Fruit fly (Drosophila melanogaster) whole organism, prepupa: ENCODE data around the gene skl.
A peak's percentile ranks its signal among the peaks of the same experiment; 100 is the strongest.
"Not testable (repeated sequence)": the region's sequence is repeated elsewhere in the genome, so short reads cannot be mapped to it uniquely, and the experiment has no call there.

ENCODE experiments used
- CG10631 ChIP-seq: fragments of 200-800 bp; sonication (Bioruptor generic); optimal IDR thresholded peaks from 2 replicates; lab custom pipeline; 2016; ENCODE audit warnings: missing biosample characterization, missing genetic modification characterization
- CG10669 ChIP-seq: fragments of 200-800 bp; sonication (Bioruptor generic); optimal IDR thresholded peaks from 3 replicates; lab custom pipeline; 2018; ENCODE audit warnings: missing biosample characterization, mild to moderate bottlenecking, missing genetic modification characterization, moderate library complexity
- CG11762 ChIP-seq: fragments of 200-800 bp; sonication (Bioruptor generic); optimal IDR thresholded peaks from 3 replicates; lab custom pipeline; 2016; ENCODE audit warnings: missing biosample characterization, missing genetic modification characterization; ENCODE audit not compliant: insufficient read depth
- CG3032 ChIP-seq: fragments of 200-800 bp; optimal IDR thresholded peaks from 2 replicates; lab custom pipeline; 2019; ENCODE audit warnings: missing biosample characterization, mild to moderate bottlenecking, missing genetic modification characterization, moderate library complexity
- CG31627 ChIP-seq: fragments of 200-800 bp; sonication (Bioruptor generic); optimal IDR thresholded peaks from 3 replicates; lab custom pipeline; 2016; ENCODE audit warnings: missing biosample characterization, missing genetic modification characterization
- CG32006 ChIP-seq: fragments of 200-800 bp; sonication (Bioruptor generic); optimal IDR thresholded peaks from 3 replicates; lab custom pipeline; 2017; ENCODE audit warnings: missing biosample characterization, mild to moderate bottlenecking, missing genetic modification characterization
- CG34406 ChIP-seq: fragments of 200-800 bp; sonication (Bioruptor generic); optimal IDR thresholded peaks from 3 replicates; lab custom pipeline; 2016; ENCODE audit warnings: missing biosample characterization, missing genetic modification characterization
- CG3919 ChIP-seq: fragments of 200-800 bp; sonication (Bioruptor generic); optimal IDR thresholded peaks from 3 replicates; lab custom pipeline; 2016; ENCODE audit warnings: missing biosample characterization, missing genetic modification characterization
- CG4318 ChIP-seq: fragments of 200-800 bp; sonication (Bioruptor generic); optimal IDR thresholded peaks from 3 replicates; lab custom pipeline; 2017; ENCODE audit warnings: missing biosample characterization, mild to moderate bottlenecking, missing genetic modification characterization
- CG6163 ChIP-seq: fragments of 200-800 bp; sonication (Bioruptor generic); IDR thresholded peaks from 3 replicates; pipeline ENCODE4 v1.3.6; 2022; ENCODE audit warnings: missing biosample characterization, missing genetic modification characterization
- CG6276 ChIP-seq: fragments of 200-800 bp; sonication (Bioruptor generic); optimal IDR thresholded peaks from 2 replicates; lab custom pipeline; 2017; ENCODE audit warnings: missing biosample characterization, mild to moderate bottlenecking, missing genetic modification characterization
- CG6792 ChIP-seq: fragments of 200-800 bp; sonication (Bioruptor generic); optimal IDR thresholded peaks from 3 replicates; lab custom pipeline; 2016; ENCODE audit warnings: missing biosample characterization, missing genetic modification characterization
- CG7368 ChIP-seq: fragments of 200-800 bp; sonication (Bioruptor generic); optimal IDR thresholded peaks from 3 replicates; lab custom pipeline; 2016; ENCODE audit warnings: missing biosample characterization, missing genetic modification characterization
- CG8119 ChIP-seq: fragments of 200-800 bp; sonication (Bioruptor generic); IDR thresholded peaks from 3 replicates; pipeline ENCODE4 v1.3.6; 2022; ENCODE audit warnings: missing biosample characterization, missing genetic modification characterization
- CG8632 ChIP-seq: fragments of 200-800 bp; sonication (Bioruptor generic); optimal IDR thresholded peaks from 3 replicates; lab custom pipeline; 2016; ENCODE audit warnings: missing biosample characterization, missing genetic modification characterization
- Eip75B ChIP-seq: fragments of 200-800 bp; sonication (Bioruptor generic); optimal IDR thresholded peaks from 3 replicates; lab custom pipeline; 2016; ENCODE audit warnings: missing biosample characterization, missing genetic modification characterization
- Eip78C ChIP-seq: fragments of 200-800 bp; sonication (Bioruptor generic); peaks from one replicate; lab custom pipeline; 2016; ENCODE audit warnings: missing biosample characterization, missing genetic modification characterization
- Ets96B ChIP-seq: fragments of 200-800 bp; optimal IDR thresholded peaks from 2 replicates; lab custom pipeline; 2019; ENCODE audit warnings: missing biosample characterization, mild to moderate bottlenecking, missing genetic modification characterization, moderate library complexity
- Gug ChIP-seq: fragments of 200-800 bp; sonication (Bioruptor generic); IDR thresholded peaks from 2 replicates; pipeline ENCODE4 v1.3.6; 2022; ENCODE audit warnings: missing biosample characterization, missing genetic modification characterization
- Hr38 ChIP-seq: sonication (Bioruptor generic); optimal IDR thresholded peaks from 2 replicates; lab custom pipeline; 2016; ENCODE audit warnings: missing biosample characterization, missing genetic modification characterization
- Hr39 ChIP-seq: fragments of 200-800 bp; sonication (Bioruptor generic); optimal IDR thresholded peaks from 2 replicates; lab custom pipeline; 2016; ENCODE audit warnings: missing biosample characterization, missing genetic modification characterization
- Hr4 ChIP-seq: fragments of 200-800 bp; sonication (Bioruptor generic); optimal IDR thresholded peaks from 3 replicates; lab custom pipeline; 2016; ENCODE audit warnings: missing biosample characterization, missing genetic modification characterization
- Met ChIP-seq: fragments of 200-800 bp; sonication (Bioruptor generic); optimal IDR thresholded peaks from 3 replicates; lab custom pipeline; 2016; ENCODE audit warnings: missing biosample characterization, missing genetic modification characterization
- OdsH ChIP-seq: fragments of 200-800 bp; sonication (Bioruptor generic); optimal IDR thresholded peaks from 3 replicates; lab custom pipeline; 2016; ENCODE audit warnings: missing biosample characterization, missing genetic modification characterization
- Sox14 ChIP-seq: fragments of 200-800 bp; sonication (Bioruptor generic); optimal IDR thresholded peaks from 3 replicates; lab custom pipeline; 2016; ENCODE audit warnings: missing biosample characterization, missing genetic modification characterization
- Sox15 ChIP-seq: fragments of 200-800 bp; sonication (Bioruptor generic); optimal IDR thresholded peaks from 3 replicates; lab custom pipeline; 2016; ENCODE audit warnings: missing biosample characterization, missing genetic modification characterization
- achi ChIP-seq: fragments of 200-800 bp; sonication (Bioruptor generic); optimal IDR thresholded peaks from 3 replicates; lab custom pipeline; 2016; ENCODE audit warnings: missing biosample characterization, missing genetic modification characterization
- acj6 ChIP-seq: fragments of 200-800 bp; sonication (Bioruptor generic); optimal IDR thresholded peaks from 3 replicates; lab custom pipeline; 2016; ENCODE audit warnings: missing biosample characterization, missing genetic modification characterization
- dac ChIP-seq: fragments of 200-800 bp; sonication (Bioruptor generic); optimal IDR thresholded peaks from 2 replicates; lab custom pipeline; 2017; ENCODE audit warnings: missing biosample characterization, mild to moderate bottlenecking, missing genetic modification characterization
- eg ChIP-seq: fragments of 200-800 bp; sonication (Bioruptor generic); IDR thresholded peaks from 3 replicates; pipeline ENCODE4 v1.3.6; 2022; ENCODE audit warnings: missing biosample characterization, missing genetic modification characterization
- esn ChIP-seq: fragments of 200-800 bp; sonication (Bioruptor generic); optimal IDR thresholded peaks from 2 replicates; lab custom pipeline; 2016; ENCODE audit warnings: missing biosample characterization, mild to moderate bottlenecking, missing genetic modification characterization, moderate library complexity
- fd59A ChIP-seq: fragments of 200-800 bp; sonication (Bioruptor generic); optimal IDR thresholded peaks from 2 replicates; lab custom pipeline; 2017; ENCODE audit warnings: missing biosample characterization, mild to moderate bottlenecking, missing genetic modification characterization, missing genetic modification reagents
- fd85E ChIP-seq: fragments of 200-800 bp; sonication (Bioruptor generic); optimal IDR thresholded peaks from 3 replicates; lab custom pipeline; 2016; ENCODE audit warnings: missing biosample characterization, missing genetic modification characterization
- fkh ChIP-seq: fragments of 200-800 bp; sonication (Bioruptor generic); optimal IDR thresholded peaks from 3 replicates; lab custom pipeline; 2017; ENCODE audit warnings: missing biosample characterization, mild to moderate bottlenecking, missing genetic modification characterization, moderate library complexity
- net ChIP-seq: fragments of 200-800 bp; sonication (Bioruptor generic); optimal IDR thresholded peaks from 3 replicates; lab custom pipeline; 2016; ENCODE audit warnings: missing biosample characterization, missing genetic modification characterization
- pdm3 ChIP-seq: fragments of 200-800 bp; sonication (Bioruptor generic); optimal IDR thresholded peaks from 3 replicates; lab custom pipeline; 2016; ENCODE audit warnings: missing biosample characterization, missing genetic modification characterization
- salr ChIP-seq, 2 experiments: fragments of 200-800 bp; sonication (Bioruptor generic); optimal IDR thresholded peaks; 3 replicates each; lab custom pipeline; 2016 to 2018; ENCODE audit warnings: missing biosample characterization in 2 of 2, missing genetic modification characterization in 2 of 2, mild to moderate bottlenecking in 1 of 2
- spab ChIP-seq: fragments of 200-800 bp; sonication (Bioruptor generic); optimal IDR thresholded peaks from 2 replicates; lab custom pipeline; 2017; ENCODE audit warnings: missing biosample characterization, mild to moderate bottlenecking, missing genetic modification characterization, missing genetic modification reagents
- ss ChIP-seq, 2 experiments: fragments of 200-800 bp; sonication (Bioruptor generic); optimal IDR thresholded peaks; 2 replicates in 1 of 2; 3 replicates in 1 of 2; lab custom pipeline; 2017 to 2018; ENCODE audit warnings: mild to moderate bottlenecking in 2 of 2, missing biosample characterization in 2 of 2, missing genetic modification characterization in 2 of 2, moderate library complexity in 1 of 2
- svp ChIP-seq: fragments of 200-800 bp; sonication (Bioruptor generic); peaks from one replicate; lab custom pipeline; 2016; ENCODE audit warnings: missing biosample characterization, missing genetic modification characterization
- topi ChIP-seq: fragments of 200-800 bp; sonication (Bioruptor generic); optimal IDR thresholded peaks from 3 replicates; lab custom pipeline; 2016; ENCODE audit warnings: missing biosample characterization, missing genetic modification characterization

The skl gene

DNA sequence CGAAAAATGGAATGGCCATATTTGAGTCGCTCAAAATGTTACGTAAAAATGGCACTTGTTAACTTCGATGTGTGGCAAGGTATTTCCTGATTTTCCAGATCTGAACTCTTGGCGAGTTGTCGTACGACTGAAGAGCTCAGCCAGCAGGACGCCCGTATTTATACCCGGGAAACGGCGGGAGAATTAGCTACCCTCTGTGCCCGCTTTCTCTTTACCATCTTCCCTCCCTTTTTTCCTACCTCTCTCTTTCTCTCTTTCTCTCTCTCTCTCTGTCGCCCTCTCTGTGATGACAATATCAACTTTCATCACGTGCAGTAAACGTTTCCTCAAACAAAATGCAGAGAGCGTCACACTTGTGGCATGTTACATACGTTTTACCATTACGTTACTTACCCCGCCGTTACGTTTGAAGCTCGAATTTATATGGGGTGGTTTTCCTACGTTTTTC, at the start of gene skl:
skl (minus strand) TSS at position 134 of the 448 bp plus-strand sequence.
- TF ChIP-seq Met (GFP tag; lab: Kevin White, UChicago) (no peak), spab (GFP tag; lab: Kevin White, UChicago) (no peak), svp (GFP tag; lab: Kevin White, UChicago) (peak; percentile 41), fd85E (GFP tag; lab: Kevin White, UChicago) (no peak), CG6792 (GFP tag; lab: Kevin White, UChicago) (no peak), net (GFP tag; lab: Kevin White, UChicago) (no peak), Eip75B (GFP tag; lab: Kevin White, UChicago) (no peak), achi (GFP tag; lab: Kevin White, UChicago) (no peak), fd59A (GFP tag; lab: Kevin White, UChicago) (no peak), CG6163 (GFP tag; lab: Robert Waterston, UW) (no peak), CG8632 (no peak), fkh (GFP tag; lab: Kevin White, UChicago) (peak; percentile 19)

DNA sequence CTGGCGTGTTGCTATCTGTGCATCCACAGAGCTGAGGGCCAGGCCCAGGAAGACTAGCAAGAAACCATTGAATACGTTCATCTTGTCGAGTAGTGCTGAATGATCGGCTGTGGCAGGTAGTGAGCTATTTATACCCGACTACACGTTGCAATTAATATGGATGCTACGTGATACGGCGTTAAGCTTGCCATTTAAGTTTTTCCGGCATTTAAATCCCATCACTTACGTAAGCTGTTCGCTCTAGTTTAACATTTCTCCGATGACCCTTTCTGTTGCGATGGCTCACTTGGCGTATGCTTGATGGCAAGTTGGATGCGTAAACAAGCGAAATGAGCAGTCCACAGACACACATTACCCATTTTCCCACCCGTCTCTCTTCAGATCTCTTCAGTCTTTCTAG, 32.5 kb upstream of the skl start, which contains the start of gene Met75Ca:
Met75Ca (minus strand) TSS at position 101 of the 400 bp plus-strand sequence.
- not testable (repeated sequence) for TF ChIP-seq pdm3 (GFP tag; lab: Kevin White, UChicago); Sox14 (GFP tag; lab: Kevin White, UChicago); topi

DNA sequence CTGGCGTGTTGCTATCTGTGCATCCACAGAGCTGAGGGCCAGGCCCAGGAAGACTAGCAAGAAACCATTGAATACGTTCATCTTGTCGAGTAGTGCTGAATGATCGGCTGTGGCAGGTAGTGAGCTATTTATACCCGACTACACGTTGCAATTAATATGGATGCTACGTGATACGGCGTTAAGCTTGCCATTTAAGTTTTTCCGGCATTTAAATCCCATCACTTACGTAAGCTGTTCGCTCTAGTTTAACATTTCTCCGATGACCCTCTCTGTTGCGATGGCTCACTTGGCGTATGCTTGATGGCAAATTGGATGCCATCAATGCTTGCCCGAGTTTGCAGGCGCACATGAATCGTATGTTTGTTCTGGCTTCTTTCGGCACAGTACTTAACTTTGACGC, 29.8 kb upstream of the skl start, which contains the start of gene Met75Cb:
Met75Cb (minus strand) TSS at position 101 of the 400 bp plus-strand sequence.
- not testable (repeated sequence) for TF ChIP-seq CG3919 (GFP tag; lab: Kevin White, UChicago); Hr39 (GFP tag; lab: Kevin White, UChicago); CG3032 (tag; lab: Kevin White, UChicago)
- TF ChIP-seq, all 60 proteins: peak for 0; not testable (repeated sequence) for 60

DNA sequence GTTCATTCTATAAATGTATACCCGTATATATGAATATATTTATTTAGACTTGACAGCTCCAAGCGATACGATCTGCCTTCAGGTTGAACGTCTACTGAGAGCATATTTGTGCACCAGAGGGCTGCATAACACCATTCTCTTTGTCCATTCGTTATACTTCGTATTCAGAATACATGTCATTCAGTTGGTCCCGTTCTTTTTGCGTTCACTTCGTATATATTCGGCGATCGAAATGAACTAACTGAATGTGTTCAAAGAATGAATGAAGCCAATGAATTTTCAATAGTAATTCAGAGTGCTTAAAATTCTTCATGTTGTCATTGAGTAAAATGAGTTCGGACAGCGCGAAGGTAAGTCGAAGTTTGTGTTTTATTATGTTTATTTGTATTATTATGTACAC, 23.3 kb upstream of the skl start, which contains the start of gene CG4306:
CG4306 (minus strand) TSS at position 101 of the 400 bp plus-strand sequence.
- TF ChIP-seq svp (GFP tag; lab: Kevin White, UChicago) = peak; percentile 30
- no peak for TF ChIP-seq CG7368
- TF ChIP-seq CG31627 = no peak

DNA sequence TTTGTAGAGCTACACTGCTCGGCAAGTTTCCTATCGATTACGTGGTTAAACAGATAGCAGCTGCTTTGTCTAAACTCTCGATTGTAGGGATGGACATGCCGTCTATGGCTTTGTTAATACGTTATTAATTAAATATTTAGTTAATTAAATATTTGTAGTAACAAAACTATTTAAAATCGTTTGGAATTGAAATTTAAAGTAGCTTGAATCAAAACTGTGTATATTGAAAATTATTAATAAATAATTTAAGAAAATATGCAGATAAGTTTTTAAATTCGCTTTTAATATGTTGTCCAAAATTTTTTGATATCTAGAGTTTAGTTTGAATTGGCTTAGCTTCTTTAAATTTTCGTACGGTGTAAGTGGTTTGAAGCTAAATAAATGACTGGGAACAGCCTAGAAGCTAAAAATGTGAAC, 21.3 kb upstream of the skl start, which contains the start of gene CG32196:
CG32196 (minus strand) TSS at position 38 of the 417 bp plus-strand sequence.
- TF ChIP-seq CG32006 (GFP tag; lab: Kevin White, UChicago) (peak; percentile 74), Eip78C (GFP tag; lab: Kevin White, UChicago) (no peak), esn (no peak), fkh (GFP tag; lab: Kevin White, UChicago) (peak; percentile 79), CG6276 (GFP tag; lab: Kevin White, UChicago) (peak; percentile 21), OdsH (GFP tag; lab: Kevin White, UChicago) (peak; percentile 13), CG11762 (GFP tag; lab: Kevin White, UChicago) (no peak), CG10669 (GFP tag; lab: Kevin White, UChicago) (peak; percentile 23), Hr38 (GFP tag; lab: Kevin White, UChicago) (no peak), svp (GFP tag; lab: Kevin White, UChicago) (peak; percentile 60), Sox15 (GFP tag; lab: Kevin White, UChicago) (no peak), CG3919 (GFP tag; lab: Kevin White, UChicago) (peak; percentile 22), eg (GFP tag; lab: Robert Waterston, UW) (no peak; the same call in 2 of the 3 replicates), ss (GFP tag; optimal IDR thresholded peaks at IDR 0.05; lab: Kevin White, UChicago) (no peak), Ets96B (peak; percentile 54), topi (no peak), achi (GFP tag; lab: Kevin White, UChicago) (peak; percentile 63), salr (GFP tag; optimal IDR thresholded peaks at IDR 0.05; lab: Kevin White, UChicago) (peak in 1 of 2 experiments; percentile 22), Gug (GFP tag; lab: Robert Waterston, UW) (peak; percentile 42; the same call in 1 of the 2 replicates), CG8119 (no peak), CG10631 (GFP tag; lab: Kevin White, UChicago) (peak; percentile 59), pdm3 (GFP tag; lab: Kevin White, UChicago) (peak; percentile 15), acj6 (peak; percentile 34), CG34406 (GFP tag; lab: Kevin White, UChicago) (peak; percentile 13), dac (GFP tag; lab: Kevin White, UChicago) (peak; percentile 15), CG4318 (GFP tag; lab: Kevin White, UChicago) (peak; percentile 41), Hr4 (GFP tag; lab: Kevin White, UChicago) (peak; percentile 28)
